Fruit fly (Drosophila melanogaster): Measurements from ENCODE around the gene Idgf1.

Idgf1 gene

DNA sequence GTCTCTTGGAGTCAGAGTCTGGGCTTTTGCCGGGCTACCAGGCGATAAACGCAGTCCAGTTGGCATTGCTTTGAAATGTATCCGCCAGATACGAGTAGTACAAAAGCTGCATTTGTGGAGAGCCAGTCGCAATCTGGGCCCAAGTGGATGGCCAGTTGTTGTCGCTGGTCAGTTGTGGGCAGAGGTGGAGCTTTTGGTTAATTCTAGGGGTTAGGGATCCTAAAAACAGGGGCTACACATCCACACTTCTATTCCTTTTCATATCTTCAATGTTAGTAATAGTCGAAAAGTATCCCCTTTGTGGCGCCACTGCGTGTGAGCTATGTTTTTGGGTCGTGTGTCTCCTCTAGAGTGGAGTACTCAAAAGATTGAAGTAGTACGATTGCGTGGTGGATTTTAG lies 42.6 kb upstream of the Idgf1 start (continued):
- TF ChIP-seq CG6854 (GFP tag; optimal IDR thresholded peaks at IDR 0.05) (no peak), Ets96B (tag; optimal IDR thresholded peaks at IDR 0.05) (peak; percentile 6), Hr4 (GFP tag; optimal IDR thresholded peaks at IDR 0.05) (peak; percentile 21), CG8319 (GFP tag; optimal IDR thresholded peaks at IDR 0.05) (no peak), CG34406 (GFP tag; optimal IDR thresholded peaks at IDR 0.05) (no peak), Hr38 (GFP tag; optimal IDR thresholded peaks at IDR 0.05) (no peak), svp (GFP tag) (peak; percentile 68), spab (GFP tag; optimal IDR thresholded peaks at IDR 0.05) (peak; percentile 5), CG8632 (GFP tag; optimal IDR thresholded peaks at IDR 0.05) (no peak), acj6 (GFP tag; optimal IDR thresholded peaks at IDR 0.05) (no peak), CG32006 (GFP tag; optimal IDR thresholded peaks at IDR 0.05) (peak; percentile 33), CG31627 (GFP tag; optimal IDR thresholded peaks at IDR 0.05) (no peak), Ets21C (GFP tag; optimal IDR thresholded peaks at IDR 0.05) (no peak), Eip93F (GFP tag; optimal IDR thresholded peaks at IDR 0.05) (no peak), cyc (GFP tag; optimal IDR thresholded peaks at IDR 0.05) (peak; percentile 33), CG6163 (GFP tag; IDR thresholded peaks at IDR 0.05) (peak; percentile 79), CG3919 (GFP tag; optimal IDR thresholded peaks at IDR 0.05) (peak; percentile 26), dsx (GFP tag; optimal IDR thresholded peaks at IDR 0.05; ENCODE audit: poor library complexity, severe bottlenecking) (no peak), Sox102F (GFP tag; optimal IDR thresholded peaks at IDR 0.05) (no peak), dac (GFP tag; optimal IDR thresholded peaks at IDR 0.05) (no peak), CG3032 (tag; optimal IDR thresholded peaks at IDR 0.05) (no peak)

DNA sequence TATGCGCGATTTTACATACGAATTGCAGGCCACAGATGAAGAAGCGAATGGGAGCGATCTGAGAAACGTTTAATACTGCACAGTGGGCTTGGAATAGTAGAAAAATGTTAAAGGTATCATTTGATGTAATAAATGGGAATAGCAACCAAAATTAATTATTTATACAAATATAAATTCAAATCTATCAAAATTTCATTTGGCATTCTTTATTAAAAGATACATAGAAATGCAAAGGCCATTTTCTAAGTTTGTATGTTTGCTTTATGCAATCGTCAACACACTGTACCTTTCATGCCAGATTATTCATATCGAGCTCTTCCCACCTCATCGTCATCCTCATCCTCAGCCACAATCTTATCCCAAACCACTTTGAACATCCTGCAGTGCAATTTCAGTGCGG lies 38.6 kb upstream of the Idgf1 start:
- TF ChIP-seq CG3032 (tag; optimal IDR thresholded peaks at IDR 0.05) (peak; percentile 60), CG11902 (GFP tag; optimal IDR thresholded peaks at IDR 0.05) (peak; percentile 13), spab (GFP tag; optimal IDR thresholded peaks at IDR 0.05) (peak; percentile 58), CG4318 (GFP tag; optimal IDR thresholded peaks at IDR 0.05) (no peak), pdm3 (GFP tag; optimal IDR thresholded peaks at IDR 0.05) (peak; percentile 51), CG9139 (GFP tag; optimal IDR thresholded peaks at IDR 0.05) (peak; percentile 50), CG31627 (GFP tag; optimal IDR thresholded peaks at IDR 0.05) (peak; percentile 47), ss (GFP tag; optimal IDR thresholded peaks at IDR 0.05) (peak; percentile 36 to 68), OdsH (GFP tag; optimal IDR thresholded peaks at IDR 0.05) (peak; percentile 69), Hr39 (GFP tag; optimal IDR thresholded peaks at IDR 0.05) (peak; percentile 45), Hr38 (GFP tag; optimal IDR thresholded peaks at IDR 0.05) (no peak), CG16779 (tag; optimal IDR thresholded peaks at IDR 0.05) (no peak), lz (GFP tag; optimal IDR thresholded peaks at IDR 0.05) (peak; percentile 56), CG34406 (GFP tag; optimal IDR thresholded peaks at IDR 0.05) (peak; percentile 61), CG8632 (GFP tag; optimal IDR thresholded peaks at IDR 0.05) (peak; percentile 74), CG10669 (GFP tag; optimal IDR thresholded peaks at IDR 0.05) (peak; percentile 48), Eip93F (GFP tag; optimal IDR thresholded peaks at IDR 0.05) (no peak), CG11294 (GFP tag; IDR thresholded peaks at IDR 0.05) (no peak), CG15336 (GFP tag; IDR thresholded peaks at IDR 0.05) (peak; percentile 27; the same call in 1 of the 2 replicates), CG32006 (GFP tag; optimal IDR thresholded peaks at IDR 0.05) (peak; percentile 42), Sox14 (GFP tag; optimal IDR thresholded peaks at IDR 0.05) (peak; percentile 27), dac (GFP tag; optimal IDR thresholded peaks at IDR 0.05) (peak; percentile 6), fd59A (GFP tag; optimal IDR thresholded peaks at IDR 0.05) (peak; percentile 49), Gug (GFP tag; IDR thresholded peaks at IDR 0.05) (no peak), CG7368 (GFP tag; optimal IDR thresholded peaks at IDR 0.05) (no peak), svp (GFP tag) (peak; percentile 84), Hr4 (GFP tag; optimal IDR thresholded peaks at IDR 0.05) (no peak), CG10631 (GFP tag; optimal IDR thresholded peaks at IDR 0.05) (peak; percentile 53), CG8319 (GFP tag; optimal IDR thresholded peaks at IDR 0.05) (no peak), vri (GFP tag; optimal IDR thresholded peaks at IDR 0.05) (peak; percentile 33), Ets96B (tag; optimal IDR thresholded peaks at IDR 0.05) (peak; percentile 73), eg (GFP tag; IDR thresholded peaks at IDR 0.05) (no peak), Smox (GFP tag; optimal IDR thresholded peaks at IDR 0.05) (peak; percentile 64), CG8119 (GFP tag; IDR thresholded peaks at IDR 0.05) (no peak), topi (GFP tag; optimal IDR thresholded peaks at IDR 0.05) (peak; percentile 61), achi (GFP tag; optimal IDR thresholded peaks at IDR 0.05) (peak; percentile 59), CG11762 (GFP tag; optimal IDR thresholded peaks at IDR 0.05; ENCODE audit: insufficient read depth) (peak; percentile 46), CG6854 (GFP tag; optimal IDR thresholded peaks at IDR 0.05) (no peak), CG6276 (GFP tag; optimal IDR thresholded peaks at IDR 0.05) (no peak), fkh (GFP tag; optimal IDR thresholded peaks at IDR 0.05) (no peak), dsx (GFP tag; optimal IDR thresholded peaks at IDR 0.05; ENCODE audit: poor library complexity, severe bottlenecking) (peak; percentile 61), Lpt (GFP tag; optimal IDR thresholded peaks at IDR 0.05) (no peak), Eip78C (GFP tag) (peak; percentile 92)
